Worm (Caenorhabditis elegans): ENCODE data around the gene F19B6.1.

DNA sequence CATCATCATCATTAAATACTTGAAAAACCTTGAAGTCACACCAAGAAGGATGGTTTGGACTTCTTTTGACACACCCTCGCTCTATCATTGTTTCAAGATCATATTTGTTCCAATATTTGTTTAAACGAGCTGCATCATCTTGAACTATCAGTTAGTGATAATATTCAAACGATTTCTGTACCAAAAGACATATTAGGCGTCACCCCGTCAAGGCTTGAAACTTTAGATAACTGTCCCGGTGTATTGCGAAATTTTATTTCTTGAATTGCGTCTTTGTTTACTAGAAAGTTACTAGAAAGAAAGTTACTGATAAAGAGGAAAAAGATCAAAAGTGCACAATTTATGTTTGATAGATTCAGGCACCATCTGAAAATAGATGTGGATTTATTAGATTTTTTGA is 29.9 kb downstream of the F19B6.1 start:
- no peak for TF ChIP-seq zag-1 (tag; optimal IDR thresholded peaks at IDR 0.05)
- no peak for TF ChIP-seq lir-3 (tag; optimal IDR thresholded peaks at IDR 0.05)
- TF ChIP-seq D1046.2 (GFP tag; IDR thresholded peaks at IDR 0.05), result no peak
- no peak for TF ChIP-seq nhr-6 (tag; optimal IDR thresholded peaks at IDR 0.05)
- no peak for TF ChIP-seq ama-1 (optimal IDR thresholded peaks at IDR 0.05)
- TF ChIP-seq ZK546.5 (tag; optimal IDR thresholded peaks at IDR 0.05), result no peak
- TF ChIP-seq fos-1 (tag; optimal IDR thresholded peaks at IDR 0.05), result no peak
- no peak for TF ChIP-seq skn-1 (tag; optimal IDR thresholded peaks at IDR 0.05)
- TF ChIP-seq egl-27 (tag; optimal IDR thresholded peaks at IDR 0.05), result no peak
- no peak for TF ChIP-seq R02D3.7 (tag; optimal IDR thresholded peaks at IDR 0.05)

Data from whole organism, L4 larva.